Worm (Caenorhabditis elegans) whole organism, young adult: Measurements from ENCODE around the gene sre-1.

ENCODE experiments used
- B0019.2 ChIP-seq: fragments of 200-800 bp; sonication (Bioruptor generic); conservative IDR thresholded peaks from 2 replicates; pipeline ENCODE4 v1.3.6; 2022; ENCODE audit warnings: missing genetic modification reagents, missing genetic modification characterization, missing compliant biosample characterization
- B0035.1 ChIP-seq: sonication (generic microtip); optimal IDR thresholded peaks from 2 replicates; lab custom pipeline; 2016; ENCODE audit warnings: missing genetic modification characterization, mild to moderate bottlenecking, missing compliant biosample characterization, missing genotype, missing genetic modification reagents
- B0336.3 ChIP-seq: fragments of 200-800 bp; sonication (Bioruptor generic); IDR thresholded peaks from 2 replicates; pipeline ENCODE4 v1.3.6; 2022; ENCODE audit warnings: missing genetic modification characterization, missing compliant biosample characterization
- C06A6.2 ChIP-seq: fragments of 200-800 bp; sonication (Bioruptor generic); conservative IDR thresholded peaks from 2 replicates; pipeline ENCODE4 v1.3.6; 2022; ENCODE audit warnings: missing genetic modification characterization, missing compliant biosample characterization
- D2030.7 ChIP-seq: fragments of 200-800 bp; sonication (Bioruptor generic); IDR thresholded peaks from 2 replicates; pipeline ENCODE4 v1.3.6; 2022; ENCODE audit warnings: missing genetic modification reagents, missing genetic modification characterization, missing compliant biosample characterization
- F22D6.2 ChIP-seq: sonication (generic microtip); optimal IDR thresholded peaks from 2 replicates; lab custom pipeline; 2016; ENCODE audit warnings: mild to moderate bottlenecking, missing genetic modification characterization, missing compliant biosample characterization
- F57C9.4 ChIP-seq: sonication (generic microtip); optimal IDR thresholded peaks from 2 replicates; lab custom pipeline; 2017; ENCODE audit warnings: mild to moderate bottlenecking, missing genetic modification characterization, missing compliant biosample characterization
- T26A5.8 ChIP-seq: sonication (generic microtip); optimal IDR thresholded peaks from 2 replicates; lab custom pipeline; 2016; ENCODE audit warnings: missing genetic modification characterization, missing compliant biosample characterization
- Y67H2A.10 ChIP-seq: fragments of 200-800 bp; sonication (Bioruptor generic); conservative IDR thresholded peaks from 2 replicates; pipeline ENCODE4 v1.3.6; 2022; ENCODE audit warnings: missing genetic modification reagents, missing genetic modification characterization, missing compliant biosample characterization
- ama-1 ChIP-seq, 3 experiments: fragments of 150-350 bp in 1 of 3; sonication (generic microtip) in 2 of 3; optimal IDR thresholded peaks; 2 replicates each; lab custom pipeline; 2014 to 2018; ENCODE audit warnings: missing biosample characterization in 2 of 3, missing genetic modification characterization in 2 of 3, missing genetic modification reagents in 2 of 3
- aptf-3 ChIP-seq: fragments of 200-800 bp; sonication (Bioruptor generic); IDR thresholded peaks from 2 replicates; pipeline ENCODE4 v1.3.6; 2022; ENCODE audit warnings: missing genetic modification characterization, missing compliant biosample characterization
- athp-1 ChIP-seq: sonication (generic microtip); optimal IDR thresholded peaks from 2 replicates; lab custom pipeline; 2017; ENCODE audit warnings: mild to moderate bottlenecking, missing genetic modification characterization, missing compliant biosample characterization
- attf-3 ChIP-seq: fragments of 200-800 bp; sonication (Bioruptor generic); conservative IDR thresholded peaks from 2 replicates; pipeline ENCODE4 v1.3.6; 2022; ENCODE audit warnings: missing genetic modification reagents, missing genetic modification characterization, missing compliant biosample characterization
- bed-2 ChIP-seq: fragments of 200-800 bp; sonication (Bioruptor generic); IDR thresholded peaks from 2 replicates; pipeline ENCODE4 v1.3.6; 2022; ENCODE audit warnings: missing genetic modification reagents, missing genetic modification characterization, missing compliant biosample characterization
- ceh-100 ChIP-seq: fragments of 200-800 bp; sonication (Bioruptor generic); IDR thresholded peaks from 2 replicates; pipeline ENCODE4 v1.3.6; 2022; ENCODE audit warnings: missing genetic modification reagents, missing genetic modification characterization, missing compliant biosample characterization
- ceh-58 ChIP-seq: fragments of 200-800 bp; sonication (Bioruptor generic); IDR thresholded peaks from 2 replicates; pipeline ENCODE4 v1.3.6; 2022; ENCODE audit warnings: missing genetic modification characterization, missing compliant biosample characterization
- ceh-79 ChIP-seq: sonication (generic microtip); optimal IDR thresholded peaks from 2 replicates; lab custom pipeline; 2017; ENCODE audit warnings: mild to moderate bottlenecking, missing genetic modification characterization, missing compliant biosample characterization
- ceh-91 ChIP-seq: fragments of 200-800 bp; sonication (Bioruptor generic); IDR thresholded peaks from 2 replicates; pipeline ENCODE4 v1.3.6; 2022; ENCODE audit warnings: missing genetic modification reagents, missing genetic modification characterization, missing compliant biosample characterization
- die-1 ChIP-seq: sonication (generic microtip); optimal IDR thresholded peaks from 2 replicates; lab custom pipeline; 2016; ENCODE audit warnings: missing genotype, mild to moderate bottlenecking, missing genetic modification characterization, missing compliant biosample characterization
- egl-18 ChIP-seq: fragments of 200-800 bp; sonication (Bioruptor generic); IDR thresholded peaks from 2 replicates; pipeline ENCODE4 v1.3.6; 2022; ENCODE audit warnings: missing genetic modification reagents, missing genetic modification characterization, missing compliant biosample characterization
- egl-44 ChIP-seq: fragments of 200-800 bp; sonication (Bioruptor generic); IDR thresholded peaks from 2 replicates; pipeline ENCODE4 v1.3.6; 2022; ENCODE audit warnings: missing genetic modification reagents, missing genetic modification characterization, missing compliant biosample characterization
- ets-4 ChIP-seq: fragments of 200-800 bp; sonication (Bioruptor generic); optimal IDR thresholded peaks from 2 replicates; lab custom pipeline; 2018; ENCODE audit warnings: mild to moderate bottlenecking, missing genetic modification characterization, missing compliant biosample characterization
- hmg-20 ChIP-seq: fragments of 200-800 bp; sonication (Bioruptor generic); IDR thresholded peaks from 2 replicates; pipeline ENCODE4 v1.3.6; 2022; ENCODE audit warnings: missing genetic modification reagents, missing genetic modification characterization, missing compliant biosample characterization
- lag-1 ChIP-seq: fragments of 200-800 bp; sonication (Bioruptor generic); IDR thresholded peaks from 2 replicates; pipeline ENCODE4 v1.3.6; 2022; ENCODE audit warnings: missing genetic modification reagents, missing genetic modification characterization, missing compliant biosample characterization
- let-607 ChIP-seq, 2 experiments: fragments of 200-800 bp in 1 of 2; sonication (Bioruptor generic) in 1 of 2; sonication (generic microtip) in 1 of 2; optimal IDR thresholded peaks; 2 replicates each; lab custom pipeline; 2016 to 2018; ENCODE audit warnings: mild to moderate bottlenecking in 2 of 2, missing compliant biosample characterization in 2 of 2, missing genetic modification characterization in 2 of 2, moderate library complexity in 2 of 2, missing genotype in 1 of 2
- lin-35 ChIP-seq, 3 experiments: fragments of 150-350 bp in 2 of 3; sonication (generic microtip) in 1 of 3; optimal IDR thresholded peaks; 2 replicates each; lab custom pipeline; 2014 to 2018; ENCODE audit warnings: missing biosample characterization in 3 of 3, missing genetic modification characterization in 3 of 3, missing genetic modification reagents in 3 of 3
- madf-3 ChIP-seq: fragments of 200-800 bp; sonication (Bioruptor generic); IDR thresholded peaks from 2 replicates; pipeline ENCODE4 v1.3.6; 2022; ENCODE audit warnings: missing genetic modification reagents, missing genetic modification characterization, missing compliant biosample characterization
- madf-6 ChIP-seq: fragments of 200-800 bp; sonication (Bioruptor generic); IDR thresholded peaks from 2 replicates; pipeline ENCODE4 v1.3.6; 2022; ENCODE audit warnings: missing genetic modification reagents, missing genetic modification characterization, missing compliant biosample characterization
- mcd-1 ChIP-seq: fragments of 200-800 bp; sonication (Bioruptor generic); IDR thresholded peaks from 2 replicates; pipeline ENCODE4 v1.3.6; 2022; ENCODE audit warnings: missing genetic modification reagents, missing genetic modification characterization, missing compliant biosample characterization
- nfyb-1 ChIP-seq: fragments of 200-800 bp; sonication (Bioruptor generic); IDR thresholded peaks from 2 replicates; pipeline ENCODE4 v1.3.6; 2022; ENCODE audit warnings: missing genetic modification reagents, missing genetic modification characterization, missing compliant biosample characterization
- nhr-90 ChIP-seq: sonication (generic microtip); optimal IDR thresholded peaks from 2 replicates; lab custom pipeline; 2016; ENCODE audit warnings: missing genotype, mild to moderate bottlenecking, missing genetic modification characterization, missing compliant biosample characterization
- rpc-1 ChIP-seq, 2 experiments: fragments of 150-350 bp in 1 of 2; sonication (generic microtip) in 1 of 2; optimal IDR thresholded peaks; 2 replicates each; lab custom pipeline; 2014 to 2018; ENCODE audit warnings: missing biosample characterization in 1 of 2, missing genetic modification characterization in 1 of 2, missing genetic modification reagents in 1 of 2, missing genotype in 1 of 2
- sptf-2 ChIP-seq: fragments of 200-800 bp; sonication (Bioruptor generic); optimal IDR thresholded peaks from 2 replicates; lab custom pipeline; 2018; ENCODE audit warnings: mild to moderate bottlenecking, missing genetic modification characterization, missing compliant biosample characterization
- tbp1 ChIP-seq: fragments of 200-800 bp; sonication (Bioruptor generic); optimal IDR thresholded peaks from 2 replicates; lab custom pipeline; 2018; ENCODE audit warnings: mild to moderate bottlenecking, missing genetic modification characterization, missing compliant biosample characterization
- tlf-1 ChIP-seq: fragments of 200-800 bp; sonication (Bioruptor generic); optimal IDR thresholded peaks from 2 replicates; lab custom pipeline; 2018; ENCODE audit warnings: mild to moderate bottlenecking, missing genetic modification characterization, missing compliant biosample characterization
- unc-130 ChIP-seq: sonication (generic microtip); optimal IDR thresholded peaks from 2 replicates; lab custom pipeline; 2016; ENCODE audit warnings: missing genetic modification reagents, missing genetic modification characterization, missing compliant biosample characterization
- zfh-2 ChIP-seq: fragments of 200-800 bp; sonication (Bioruptor generic); conservative IDR thresholded peaks from 2 replicates; pipeline ENCODE4 v1.3.6; 2022; ENCODE audit warnings: missing genetic modification reagents, missing genetic modification characterization, missing compliant biosample characterization
- ztf-18 ChIP-seq: sonication (generic microtip); optimal IDR thresholded peaks from 2 replicates; lab custom pipeline; 2016; ENCODE audit warnings: missing genotype, mild to moderate bottlenecking, missing genetic modification characterization, missing compliant biosample characterization
- ztf-28 ChIP-seq: fragments of 200-800 bp; sonication (Bioruptor generic); IDR thresholded peaks from 2 replicates; pipeline ENCODE4 v1.3.6; 2022; ENCODE audit warnings: missing genetic modification reagents, missing genetic modification characterization, missing compliant biosample characterization

The sre-1 gene

ce11 chrII:7671705-7672104, 37.8 kb upstream of the sre-1 start, which contains the start of gene lir-1:
TSS of gene lir-1 (plus strand) at chrII:7672005.
- no peak for TF ChIP-seq ceh-58 (GFP tag; lab: Robert Waterston, UW)
- TF ChIP-seq attf-3: no peak
- no peak for TF ChIP-seq nfyb-1 (GFP tag; lab: Robert Waterston, UW)
- no peak for TF ChIP-seq tlf-1 (GFP tag; lab: Kevin White, UChicago)
- TF ChIP-seq egl-18 (GFP tag; lab: Robert Waterston, UW): no peak
- TF ChIP-seq ceh-79 (tag; lab: Kevin White, UChicago): no peak
- TF ChIP-seq Y67H2A.10: no peak
- TF ChIP-seq mcd-1 (GFP tag; lab: Robert Waterston, UW): no peak
- no peak for TF ChIP-seq B0035.1 (tag; lab: Kevin White, UChicago)
- TF ChIP-seq sptf-2 (GFP tag; lab: Kevin White, UChicago): no peak
- no peak for TF ChIP-seq nhr-90 (tag; lab: Kevin White, UChicago)
- no peak for TF ChIP-seq C06A6.2 (GFP tag; lab: Robert Waterston, UW)
- TF ChIP-seq F57C9.4 (tag; lab: Kevin White, UChicago): no peak
- TF ChIP-seq let-607 (tag; optimal IDR thresholded peaks at IDR 0.05; lab: Kevin White, UChicago): no peak
- TF ChIP-seq ceh-91 (GFP tag; lab: Robert Waterston, UW): no peak
- no peak for TF ChIP-seq ceh-100 (GFP tag; lab: Robert Waterston, UW)

- TF ChIP-seq madf-3: no peak
- no peak for TF ChIP-seq lag-1 (GFP tag; lab: Robert Waterston, UW)
- no peak for TF ChIP-seq tbp1
- TF ChIP-seq bed-2: no peak
- TF ChIP-seq ama-1 (optimal IDR thresholded peaks at IDR 0.05; lab: Kevin White, UChicago): no peak
- no peak for TF ChIP-seq ama-1 (GFP tag; optimal IDR thresholded peaks at IDR 0.05; lab: Kevin White, UChicago)
- TF ChIP-seq lin-35 (GFP tag; optimal IDR thresholded peaks at IDR 0.05; lab: Kevin White, UChicago): no peak
- no peak for TF ChIP-seq egl-44 (GFP tag; lab: Robert Waterston, UW)
These were observed 33.8 kb upstream of the sre-1 start for ce11 chrII:7675752-7676151.

ce11 chrII:7676307-7676905, 33.1 kb upstream of the sre-1 start:
- 0 out of 2 replicates have a peak, but pooled peaks have one; percentile 21 for TF ChIP-seq zfh-2
- no peak for TF ChIP-seq B0336.3 (GFP tag; lab: Robert Waterston, UW)
- no peak for TF ChIP-seq D2030.7 (GFP tag; lab: Robert Waterston, UW)
- no peak for TF ChIP-seq die-1 (tag; lab: Kevin White, UChicago)
- no peak for TF ChIP-seq hmg-20 (GFP tag; lab: Robert Waterston, UW)
- TF ChIP-seq athp-1 (tag; lab: Kevin White, UChicago): no peak
- TF ChIP-seq, all 124 proteins: peak for 1

- TF ChIP-seq madf-6: no peak
- TF ChIP-seq B0035.1 (tag; lab: Kevin White, UChicago): no peak
- 0 out of 2 replicates have a peak, but pooled peaks have one; percentile 45 for TF ChIP-seq zfh-2
These were observed 31.0 kb upstream of the sre-1 start for ce11 chrII:7678512-7678911.

ce11 chrII:7679499-7680012, 29.9 kb upstream of the sre-1 start:
- TF ChIP-seq unc-130 (GFP tag; lab: Kevin White, UChicago): no peak
- TF ChIP-seq rpc-1 (optimal IDR thresholded peaks at IDR 0.05; lab: Kevin White, UChicago): no peak
- no peak for TF ChIP-seq rpc-1 (tag; optimal IDR thresholded peaks at IDR 0.05; lab: Kevin White, UChicago)
- no peak for TF ChIP-seq F22D6.2 (tag; lab: Kevin White, UChicago)
- no peak for TF ChIP-seq ets-4 (GFP tag; lab: Kevin White, UChicago)
- no peak for TF ChIP-seq egl-18 (GFP tag; lab: Robert Waterston, UW)
- TF ChIP-seq aptf-3 (GFP tag; lab: Robert Waterston, UW): no peak
- no peak for TF ChIP-seq lag-1 (GFP tag; lab: Robert Waterston, UW)
- TF ChIP-seq ztf-28 (GFP tag; lab: Robert Waterston, UW): no peak
- TF ChIP-seq ztf-18 (tag; lab: Kevin White, UChicago): no peak
- TF ChIP-seq T26A5.8 (tag; lab: Kevin White, UChicago): no peak
- no peak for TF ChIP-seq Y67H2A.10
- no peak for TF ChIP-seq B0019.2 (GFP tag; lab: Robert Waterston, UW)
